Worm (Caenorhabditis elegans) whole organism, L1 larva: ENCODE data around the gene C08B6.6.

ENCODE experiments used
- alr-1 ChIP-seq: fragments of 200-800 bp; sonication (Bioruptor generic); optimal IDR thresholded peaks from 2 replicates; lab custom pipeline; 2018; ENCODE audit warnings: borderline replicate concordance, mild to moderate bottlenecking, missing genetic modification characterization, missing compliant biosample characterization
- dpl-1 ChIP-seq, 3 experiments: fragments of 150-350 bp in 2 of 3; sonication (generic microtip) in 1 of 3; optimal IDR thresholded peaks; 2 replicates each; lab custom pipeline; 2014 to 2017; ENCODE audit warnings: missing biosample characterization in 3 of 3, missing genetic modification characterization in 3 of 3, missing genetic modification reagents in 3 of 3
- fkh-10 ChIP-seq: sonication (generic microtip); optimal IDR thresholded peaks from 2 replicates; lab custom pipeline; 2017; ENCODE audit warnings: missing biosample characterization, missing genetic modification reagents, missing genetic modification characterization
- isw-1 ChIP-seq: fragments of 200-800 bp; sonication (Bioruptor generic); IDR thresholded peaks from 2 replicates; pipeline ENCODE4 v1.3.6; 2022; ENCODE audit warnings: missing genetic modification characterization, missing compliant biosample characterization
- nhr-12 ChIP-seq: sonication (generic microtip); optimal IDR thresholded peaks from 2 replicates; lab custom pipeline; 2017; ENCODE audit warnings: missing biosample characterization, missing genetic modification characterization
- nhr-20 ChIP-seq: sonication (generic microtip); optimal IDR thresholded peaks from 2 replicates; lab custom pipeline; 2016; ENCODE audit warnings: mild to moderate bottlenecking, missing genetic modification characterization, missing compliant biosample characterization
- nhr-85 ChIP-seq: sonication (generic microtip); peaks from one replicate; lab custom pipeline; 2016; ENCODE audit warnings: missing genetic modification characterization, inconsistent platforms, missing compliant biosample characterization
- unc-62 ChIP-seq: fragments of 150-350 bp; optimal IDR thresholded peaks from 2 replicates; lab custom pipeline; 2014; ENCODE audit warnings: missing biosample characterization, missing genetic modification reagents, missing genetic modification characterization

- no peak for TF ChIP-seq nhr-12 (tag; lab: Kevin White, UChicago)
- TF ChIP-seq isw-1 (GFP tag; lab: Robert Waterston, UW), result no peak
- no peak for TF ChIP-seq nhr-85
- TF ChIP-seq fkh-10, result no peak
- no peak for TF ChIP-seq dpl-1 (GFP tag; optimal IDR thresholded peaks at IDR 0.05; lab: Kevin White, UChicago)
- no peak for TF ChIP-seq alr-1
- TF ChIP-seq nhr-20 (tag; lab: Kevin White, UChicago), result no peak
- no peak for TF ChIP-seq unc-62
Measured at ce11 chrV:10091152-10091551, 32.3 kb upstream of the C08B6.6 start, which contains the start of gene R04B5.11.
